Worm (Caenorhabditis elegans): ENCODE results near the gene unc-39.

Gene unc-39

ce11 chrV:14393504-14393903, 20.6 kb downstream of the unc-39 start, which contains the start of gene C15H11.1 (continued):
- no peak for TF ChIP-seq gei-17 (GFP tag; optimal IDR thresholded peaks at IDR 0.05)

ce11 chrV:14394743-14395142, 21.9 kb downstream of the unc-39 start, which contains the start of gene C15H11.13:
Gene C15H11.13 (plus strand): TSS chrV:14395043.
- TF ChIP-seq gei-17 (GFP tag; optimal IDR thresholded peaks at IDR 0.05) (no peak), snpc-4 (GFP tag; optimal IDR thresholded peaks at IDR 0.05) (no peak), snpc-4 (tag; optimal IDR thresholded peaks at IDR 0.05) (no peak), aptf-2 (GFP tag; conservative IDR thresholded peaks at IDR 0.05) (no peak), K12H6.12 (tag; optimal IDR thresholded peaks at IDR 0.05) (no peak), F55B11.4 (tag; optimal IDR thresholded peaks at IDR 0.05; ENCODE audit: borderline replicate concordance, insufficient read depth) (no peak), nhr-27 (tag; optimal IDR thresholded peaks at IDR 0.05) (no peak), ccch-3 (GFP tag; optimal IDR thresholded peaks at IDR 0.05) (no peak), hmg-20 (GFP tag; IDR thresholded peaks at IDR 0.05) (no peak), dox-1 (GFP tag; IDR thresholded peaks at IDR 0.05) (no peak), tbp1 (GFP tag; optimal IDR thresholded peaks at IDR 0.05) (no peak), lsl-1 (GFP tag; optimal IDR thresholded peaks at IDR 0.05) (no peak), ztf-28 (GFP tag; IDR thresholded peaks at IDR 0.05) (no peak), nfya-1 (tag; optimal IDR thresholded peaks at IDR 0.05; ENCODE audit: borderline replicate concordance, insufficient read depth) (no peak), tbx-9 (tag; optimal IDR thresholded peaks at IDR 0.05; ENCODE audit: borderline replicate concordance) (no peak)

- TF ChIP-seq die-1 (tag; optimal IDR thresholded peaks at IDR 0.05) (no peak), let-607 (tag; optimal IDR thresholded peaks at IDR 0.05) (no peak), hsf-1 (GFP tag; IDR thresholded peaks at IDR 0.05) (no peak), snpc-4 (GFP tag; optimal IDR thresholded peaks at IDR 0.05) (peak; percentile 80), snpc-4 (tag; optimal IDR thresholded peaks at IDR 0.05) (peak in 3 of 4 experiments; percentile 84 to 96 (median 93)), snpc-1.1 (tag; optimal IDR thresholded peaks at IDR 0.05; ENCODE audit: insufficient read depth) (peak; percentile 83), Y53F4B.3 (GFP tag; IDR thresholded peaks at IDR 0.05) (no peak), bed-1 (GFP tag; IDR thresholded peaks at IDR 0.05) (no peak), F22D6.2 (tag; optimal IDR thresholded peaks at IDR 0.05) (no peak), efl-1 (GFP tag; optimal IDR thresholded peaks at IDR 0.05) (no peak), zfh-2 (GFP tag; conservative IDR thresholded peaks at IDR 0.05) (no peak), F37B4.10 (GFP tag; IDR thresholded peaks at IDR 0.05) (0 out of 2 replicates have a peak, but pooled peaks have one; percentile 79), sea-2 (GFP tag; IDR thresholded peaks at IDR 0.05) (no peak), Y56A3A.18 (GFP tag; IDR thresholded peaks at IDR 0.05) (no peak), madf-3 (GFP tag; IDR thresholded peaks at IDR 0.05) (no peak), ZK185.1 (tag; optimal IDR thresholded peaks at IDR 0.05; ENCODE audit: poor library complexity, severe bottlenecking) (no peak), pbrm-1 (GFP tag; IDR thresholded peaks at IDR 0.05) (peak; percentile 54; the same call in 1 of the 2 replicates), F55B11.4 (tag; optimal IDR thresholded peaks at IDR 0.05; ENCODE audit: borderline replicate concordance, insufficient read depth) (no peak), attf-6 (GFP tag; IDR thresholded peaks at IDR 0.05) (no peak), nfya-2 (GFP tag; IDR thresholded peaks at IDR 0.05) (no peak), ceh-40 (GFP tag; IDR thresholded peaks at IDR 0.05) (no peak), ztf-6 (GFP tag; IDR thresholded peaks at IDR 0.05) (no peak), repo-1 (tag; optimal IDR thresholded peaks at IDR 0.05) (no peak), B0019.2 (GFP tag; conservative IDR thresholded peaks at IDR 0.05) (no peak), sptf-2 (GFP tag; optimal IDR thresholded peaks at IDR 0.05) (no peak), hlh-12 (tag; optimal IDR thresholded peaks at IDR 0.05) (no peak), ceh-58 (GFP tag; IDR thresholded peaks at IDR 0.05) (no peak), him-1 (tag; optimal IDR thresholded peaks at IDR 0.05) (peak; percentile 27), lir-1 (GFP tag; conservative IDR thresholded peaks at IDR 0.05) (no peak), Y53G8AR.9 (GFP tag; conservative IDR thresholded peaks at IDR 0.05) (no peak), cebp-2 (GFP tag; IDR thresholded peaks at IDR 0.05) (no peak), aptf-3 (GFP tag; IDR thresholded peaks at IDR 0.05) (no peak), snpc-3.4 (tag; optimal IDR thresholded peaks at IDR 0.05) (peak; percentile 50)
These were observed 23.3 kb downstream of the unc-39 start for ce11 chrV:14396123-14396669.

All from whole organism, young adult.